Worm (Caenorhabditis elegans) whole organism, L1 larva: Measurements from ENCODE around the gene F22B5.5.

ENCODE experiments used
- F16B12.6 ChIP-seq: fragments of 150-350 bp; optimal IDR thresholded peaks from 2 replicates; lab custom pipeline; 2014; ENCODE audit warnings: missing biosample characterization, missing genetic modification characterization
- Y116A8C.19 ChIP-seq: sonication (generic microtip); optimal IDR thresholded peaks from 2 replicates; lab custom pipeline; 2016; ENCODE audit warnings: missing compliant biosample characterization, missing genetic modification characterization, borderline replicate concordance
- alr-1 ChIP-seq: fragments of 200-800 bp; sonication (Bioruptor generic); optimal IDR thresholded peaks from 2 replicates; lab custom pipeline; 2018; ENCODE audit warnings: borderline replicate concordance, mild to moderate bottlenecking, missing genetic modification characterization, missing compliant biosample characterization
- ceh-8 ChIP-seq: fragments of 200-800 bp; sonication (Bioruptor generic); optimal IDR thresholded peaks from 2 replicates; lab custom pipeline; 2018; ENCODE audit warnings: mild to moderate bottlenecking, missing genetic modification characterization, moderate library complexity, missing compliant biosample characterization
- ceh-82 ChIP-seq, 3 experiments: fragments of 150-350 bp in 1 of 3; sonication (generic microtip) in 2 of 3; optimal IDR thresholded peaks; 2 replicates each; lab custom pipeline; 2014 to 2017; ENCODE audit warnings: missing biosample characterization in 3 of 3, missing genetic modification characterization in 3 of 3
- ceh-88 ChIP-seq: fragments of 200-800 bp; sonication (Bioruptor generic); IDR thresholded peaks from 2 replicates; pipeline ENCODE4 v1.3.6; 2022; ENCODE audit warnings: missing genetic modification characterization, missing compliant biosample characterization
- ces-1 ChIP-seq: fragments of 150-350 bp; optimal IDR thresholded peaks from 2 replicates; lab custom pipeline; 2014; ENCODE audit warnings: missing biosample characterization, missing genetic modification reagents, missing genetic modification characterization
- dpl-1 ChIP-seq, 3 experiments: fragments of 150-350 bp in 2 of 3; sonication (generic microtip) in 1 of 3; optimal IDR thresholded peaks; 2 replicates each; lab custom pipeline; 2014 to 2017; ENCODE audit warnings: missing biosample characterization in 3 of 3, missing genetic modification characterization in 3 of 3, missing genetic modification reagents in 3 of 3
- efl-1 ChIP-seq, 4 experiments: fragments of 150-350 bp; optimal IDR thresholded peaks in 3 of 4; peaks in 1 of 4; 1 replicate in 1 of 4; 2 replicates in 3 of 4; lab custom pipeline; 2014; ENCODE audit warnings: missing biosample characterization in 2 of 4, missing genetic modification characterization in 2 of 4, missing genetic modification reagents in 2 of 4
- elt-2 ChIP-seq: sonication (generic microtip); optimal IDR thresholded peaks from 2 replicates; lab custom pipeline; 2016; ENCODE audit warnings: missing genetic modification characterization, mild to moderate bottlenecking, inconsistent platforms, missing compliant biosample characterization, missing genetic modification reagents
- elt-3 ChIP-seq, 6 experiments: fragments of 150-350 bp in 1 of 6; sonication (generic microtip); optimal IDR thresholded peaks; 2 replicates each; lab custom pipeline; 2017 to 2018; ENCODE audit warnings: missing biosample characterization in 6 of 6, missing genetic modification characterization in 6 of 6, inconsistent platforms in 1 of 6
- fkh-4 ChIP-seq: sonication (generic microtip); optimal IDR thresholded peaks from 2 replicates; lab custom pipeline; 2016; ENCODE audit warnings: missing compliant biosample characterization, missing genetic modification characterization, borderline replicate concordance
- fkh-8 ChIP-seq: sonication (generic microtip); optimal IDR thresholded peaks from 2 replicates; lab custom pipeline; 2016; ENCODE audit warnings: mild to moderate bottlenecking, missing genetic modification characterization, missing compliant biosample characterization
- fos-1 ChIP-seq: fragments of 150-350 bp; optimal IDR thresholded peaks from 2 replicates; lab custom pipeline; 2014; ENCODE audit warnings: missing biosample characterization, missing genetic modification characterization
- hlh-17 ChIP-seq: fragments of 200-800 bp; sonication (Bioruptor generic); optimal IDR thresholded peaks from 2 replicates; lab custom pipeline; 2018; ENCODE audit warnings: missing genetic modification characterization, mild to moderate bottlenecking, missing compliant biosample characterization, moderate library complexity, borderline replicate concordance
- hpl-2 ChIP-seq: fragments of 150-350 bp; optimal IDR thresholded peaks from 2 replicates; lab custom pipeline; 2014; ENCODE audit warnings: missing biosample characterization, missing genetic modification reagents, missing genetic modification characterization
- isw-1 ChIP-seq: fragments of 200-800 bp; sonication (Bioruptor generic); IDR thresholded peaks from 2 replicates; pipeline ENCODE4 v1.3.6; 2022; ENCODE audit warnings: missing genetic modification characterization, missing compliant biosample characterization
- jun-1 ChIP-seq: fragments of 150-350 bp; optimal IDR thresholded peaks from 2 replicates; lab custom pipeline; 2014; ENCODE audit warnings: missing biosample characterization, missing genetic modification reagents, missing genetic modification characterization
- lin-13 ChIP-seq: fragments of 150-350 bp; optimal IDR thresholded peaks from 2 replicates; lab custom pipeline; 2014; ENCODE audit warnings: missing biosample characterization, missing genetic modification reagents, missing genetic modification characterization
- lin-14 ChIP-seq: fragments of 200-800 bp; sonication (Bioruptor generic); optimal IDR thresholded peaks from 2 replicates; lab custom pipeline; 2018; ENCODE audit warnings: mild to moderate bottlenecking, missing genetic modification characterization, moderate library complexity, missing compliant biosample characterization
- lin-15B ChIP-seq: fragments of 150-350 bp; sonication (generic microtip); optimal IDR thresholded peaks from 3 replicates; lab custom pipeline; 2014; ENCODE audit warnings: missing biosample characterization, missing genetic modification characterization
- lin-35 ChIP-seq, 2 experiments: fragments of 150-350 bp; optimal IDR thresholded peaks; 2 replicates each; lab custom pipeline; 2014; ENCODE audit warnings: missing biosample characterization in 2 of 2, missing genetic modification characterization in 2 of 2, missing genetic modification reagents in 2 of 2
- mab-9 ChIP-seq: fragments of 200-800 bp; sonication (Bioruptor generic); IDR thresholded peaks from 2 replicates; pipeline ENCODE4 v1.3.6; 2022; ENCODE audit warnings: missing genetic modification reagents, missing genetic modification characterization, missing compliant biosample characterization
- mdl-1 ChIP-seq, 2 experiments: fragments of 150-350 bp; optimal IDR thresholded peaks; 2 replicates each; lab custom pipeline; 2014 to 2017; ENCODE audit warnings: missing biosample characterization in 2 of 2, missing genetic modification characterization in 2 of 2, inconsistent platforms in 1 of 2
- mef-2 ChIP-seq: fragments of 150-350 bp; optimal IDR thresholded peaks from 2 replicates; lab custom pipeline; 2014; ENCODE audit warnings: missing biosample characterization, missing genetic modification characterization
- nhr-11 ChIP-seq: fragments of 150-350 bp; optimal IDR thresholded peaks from 2 replicates; lab custom pipeline; 2014; ENCODE audit warnings: missing biosample characterization, missing genetic modification characterization
- nhr-12 ChIP-seq: sonication (generic microtip); optimal IDR thresholded peaks from 2 replicates; lab custom pipeline; 2017; ENCODE audit warnings: missing biosample characterization, missing genetic modification characterization
- nhr-19 ChIP-seq: fragments of 200-800 bp; sonication (Bioruptor generic); conservative IDR thresholded peaks from 2 replicates; pipeline ENCODE4 v1.3.6; 2022; ENCODE audit warnings: missing genetic modification characterization, missing compliant biosample characterization
- nhr-20 ChIP-seq: sonication (generic microtip); optimal IDR thresholded peaks from 2 replicates; lab custom pipeline; 2016; ENCODE audit warnings: mild to moderate bottlenecking, missing genetic modification characterization, missing compliant biosample characterization
- nhr-28 ChIP-seq: fragments of 150-350 bp; optimal IDR thresholded peaks from 2 replicates; lab custom pipeline; 2014; ENCODE audit warnings: missing biosample characterization, missing genetic modification characterization
- nhr-47 ChIP-seq: sonication (generic microtip); optimal IDR thresholded peaks from 2 replicates; lab custom pipeline; 2016; ENCODE audit warnings: mild to moderate bottlenecking, missing genetic modification characterization, moderate library complexity, missing compliant biosample characterization
- nhr-76 ChIP-seq: sonication (generic microtip); optimal IDR thresholded peaks from 2 replicates; lab custom pipeline; 2017; ENCODE audit warnings: missing biosample characterization, missing genetic modification characterization
- nhr-77 ChIP-seq: fragments of 150-350 bp; optimal IDR thresholded peaks from 2 replicates; lab custom pipeline; 2014; ENCODE audit warnings: missing biosample characterization, missing genetic modification characterization
- nhr-84 ChIP-seq: sonication (generic microtip); optimal IDR thresholded peaks from 2 replicates; lab custom pipeline; 2017; ENCODE audit warnings: missing biosample characterization, missing genetic modification characterization
- nhr-85 ChIP-seq: sonication (generic microtip); peaks from one replicate; lab custom pipeline; 2016; ENCODE audit warnings: missing genetic modification characterization, inconsistent platforms, missing compliant biosample characterization
- pag-3 ChIP-seq: sonication (generic microtip); optimal IDR thresholded peaks from 2 replicates; lab custom pipeline; 2017; ENCODE audit warnings: missing genetic modification characterization, mild to moderate bottlenecking, missing compliant biosample characterization, antibody characterized with exemption, borderline replicate concordance; ENCODE audit not compliant: insufficient read depth
- pax-3 ChIP-seq: fragments of 200-800 bp; sonication (Bioruptor generic); optimal IDR thresholded peaks from 2 replicates; lab custom pipeline; 2018; ENCODE audit warnings: mild to moderate bottlenecking, missing genetic modification characterization, moderate library complexity, missing compliant biosample characterization
- rnt-1 ChIP-seq: sonication (generic microtip); optimal IDR thresholded peaks from 2 replicates; lab custom pipeline; 2016; ENCODE audit warnings: mild to moderate bottlenecking, missing genetic modification characterization, moderate library complexity, missing compliant biosample characterization
- skn-1 ChIP-seq: fragments of 150-350 bp; optimal IDR thresholded peaks from 2 replicates; lab custom pipeline; 2014; ENCODE audit warnings: missing biosample characterization, missing genetic modification characterization
- snu-23 ChIP-seq: sonication (generic microtip); optimal IDR thresholded peaks from 2 replicates; lab custom pipeline; 2016; ENCODE audit warnings: missing genetic modification characterization, missing compliant biosample characterization
- sptf-1 ChIP-seq: fragments of 150-350 bp; optimal IDR thresholded peaks from 2 replicates; lab custom pipeline; 2014; ENCODE audit warnings: missing biosample characterization, missing genetic modification characterization
- tbx-2 ChIP-seq: sonication (generic microtip); optimal IDR thresholded peaks from 2 replicates; lab custom pipeline; 2016; ENCODE audit warnings: missing genetic modification characterization, missing compliant biosample characterization
- unc-130 ChIP-seq: fragments of 150-350 bp; optimal IDR thresholded peaks from 2 replicates; lab custom pipeline; 2017; ENCODE audit warnings: missing biosample characterization, missing genetic modification characterization, inconsistent platforms
- unc-62 ChIP-seq: fragments of 150-350 bp; optimal IDR thresholded peaks from 2 replicates; lab custom pipeline; 2014; ENCODE audit warnings: missing biosample characterization, missing genetic modification reagents, missing genetic modification characterization
- unc-86 ChIP-seq: sonication (generic microtip); optimal IDR thresholded peaks from 2 replicates; lab custom pipeline; 2016; ENCODE audit warnings: missing genetic modification characterization, missing compliant biosample characterization
- unc-98 ChIP-seq: fragments of 200-800 bp; sonication (Bioruptor generic); IDR thresholded peaks from 2 replicates; pipeline ENCODE4 v1.3.6; 2022; ENCODE audit warnings: missing genetic modification characterization, missing compliant biosample characterization
- xbp-1 ChIP-seq: sonication (generic microtip); optimal IDR thresholded peaks from 2 replicates; lab custom pipeline; 2016; ENCODE audit warnings: missing genetic modification characterization, missing compliant biosample characterization
- zip-4 ChIP-seq: fragments of 200-800 bp; sonication (Bioruptor generic); optimal IDR thresholded peaks from 2 replicates; lab custom pipeline; 2018; ENCODE audit warnings: mild to moderate bottlenecking, missing genetic modification characterization, moderate library complexity, missing compliant biosample characterization
- ztf-11 ChIP-seq, 2 experiments: sonication (generic microtip); optimal IDR thresholded peaks; 2 replicates each; lab custom pipeline; 2016 to 2017; ENCODE audit warnings: missing genetic modification characterization in 2 of 2, missing biosample characterization in 1 of 2, missing compliant biosample characterization in 1 of 2
- ztf-4 ChIP-seq: fragments of 150-350 bp; optimal IDR thresholded peaks from 2 replicates; lab custom pipeline; 2014; ENCODE audit warnings: missing biosample characterization, missing genetic modification characterization

The F22B5.5 gene

DNA sequence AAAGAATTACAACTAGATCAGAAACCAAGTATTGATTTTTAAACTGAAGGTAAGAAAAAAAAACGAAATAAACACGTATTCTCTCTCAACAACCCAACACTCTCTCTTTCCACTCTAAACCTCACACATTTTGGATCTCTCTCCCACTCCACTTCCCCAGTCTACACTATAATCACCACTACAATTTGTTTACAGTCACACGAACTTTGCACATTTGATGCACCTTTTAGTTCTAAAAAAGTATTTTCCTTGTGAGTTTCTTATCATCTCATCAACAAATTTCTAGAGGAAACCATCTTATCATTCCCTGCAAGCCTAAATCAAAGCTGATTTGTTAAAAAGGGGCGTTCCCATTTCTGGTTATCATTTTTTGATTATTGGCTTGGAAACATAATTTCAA lies 30.1 kb upstream of the F22B5.5 start (continued):
- TF ChIP-seq mef-2 (no peak), isw-1 (no peak), unc-86 (no peak), ceh-8 (GFP tag; lab: Kevin White, UChicago) (no peak), elt-3 (tag; optimal IDR thresholded peaks at IDR 0.05; lab: Kevin White, UChicago) (no peak), unc-130 (no peak), nhr-12 (tag; lab: Kevin White, UChicago) (no peak), rnt-1 (tag; lab: Kevin White, UChicago) (no peak), zip-4 (GFP tag; lab: Kevin White, UChicago) (no peak), fos-1 (tag; lab: Kevin White, UChicago) (no peak), F16B12.6 (tag; lab: Kevin White, UChicago) (no peak), fkh-4 (tag; lab: Kevin White, UChicago) (no peak), nhr-76 (no peak), ceh-82 (tag; optimal IDR thresholded peaks at IDR 0.05; lab: Kevin White, UChicago) (no peak), unc-62 (GFP tag; lab: Kevin White, UChicago) (no peak), lin-15B (no peak), ztf-4 (peak; percentile 16), ceh-88 (GFP tag; lab: Robert Waterston, UW) (no peak), hpl-2 (GFP tag; lab: Kevin White, UChicago) (no peak), nhr-47 (tag; lab: Kevin White, UChicago) (no peak), lin-13 (no peak), ces-1 (no peak), hlh-17 (GFP tag; lab: Kevin White, UChicago) (no peak), mab-9 (GFP tag; lab: Robert Waterston, UW) (no peak), mdl-1 (tag; optimal IDR thresholded peaks at IDR 0.05; lab: Kevin White, UChicago) (no peak), nhr-85 (tag; lab: Kevin White, UChicago) (peak; percentile 50), nhr-28 (no peak), elt-2 (tag; lab: Kevin White, UChicago) (peak; percentile 90), nhr-84 (no peak), pag-3 (tag; lab: Kevin White, UChicago) (no peak)

DNA sequence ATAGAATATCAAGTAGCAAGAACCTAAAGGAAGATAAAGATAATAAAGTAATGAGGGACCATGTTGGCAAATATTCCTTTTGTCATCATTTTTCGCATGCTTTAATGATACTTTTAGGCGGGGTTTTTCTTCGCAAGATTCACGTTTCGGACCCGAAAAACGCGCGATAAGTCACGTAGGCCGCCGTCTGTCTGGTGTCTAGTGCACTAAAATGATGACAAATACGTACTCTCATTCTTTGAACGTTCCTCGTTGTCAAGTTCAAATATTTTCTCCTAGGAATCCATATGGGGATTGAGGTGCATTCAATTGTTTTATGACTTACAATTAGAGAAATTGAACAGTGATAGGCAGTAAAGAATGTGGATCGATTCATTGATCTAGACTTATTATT lies 29.4 kb upstream of the F22B5.5 start, which contains the start of gene taap-1:
Gene taap-1 (minus strand): TSS at position 79 of the 394 bp plus-strand sequence.
- peak; percentile 54 for TF ChIP-seq fkh-8
- TF ChIP-seq alr-1, result no peak
- no peak for TF ChIP-seq Y116A8C.19
- no peak for TF ChIP-seq jun-1 (tag; lab: Kevin White, UChicago)
- TF ChIP-seq unc-86, result no peak
- TF ChIP-seq elt-2 (tag; lab: Kevin White, UChicago), result no peak
- no peak for TF ChIP-seq nhr-77 (tag; lab: Kevin White, UChicago)
- no peak for TF ChIP-seq dpl-1 (GFP tag; optimal IDR thresholded peaks at IDR 0.05; lab: Kevin White, UChicago)
- no peak for TF ChIP-seq tbx-2 (tag; lab: Kevin White, UChicago)
- peak; percentile 97 for TF ChIP-seq skn-1 (tag; lab: Kevin White, UChicago)
- TF ChIP-seq mef-2, result no peak
- no peak for TF ChIP-seq xbp-1 (tag; lab: Kevin White, UChicago)
- TF ChIP-seq unc-130, result no peak
- no peak for TF ChIP-seq lin-35 (GFP tag; optimal IDR thresholded peaks at IDR 0.05; lab: Kevin White, UChicago)
- no peak for TF ChIP-seq pag-3 (tag; lab: Kevin White, UChicago)
- TF ChIP-seq nhr-20 (tag; lab: Kevin White, UChicago), result peak; percentile 50
- peak; percentile 79 for TF ChIP-seq lin-14 (GFP tag; lab: Kevin White, UChicago)
- TF ChIP-seq unc-98 (GFP tag; lab: Robert Waterston, UW), result no peak
- TF ChIP-seq F16B12.6 (tag; lab: Kevin White, UChicago), result no peak
- no peak for TF ChIP-seq lin-15B
- TF ChIP-seq sptf-1 (tag; lab: Kevin White, UChicago), result no peak
- no peak for TF ChIP-seq nhr-84
- no peak for TF ChIP-seq nhr-11 (tag; lab: Kevin White, UChicago)
- no peak for TF ChIP-seq pax-3
- no peak for TF ChIP-seq hlh-17 (GFP tag; lab: Kevin White, UChicago)
- TF ChIP-seq nhr-47 (tag; lab: Kevin White, UChicago), result no peak
- peak; percentile 53 for TF ChIP-seq snu-23 (GFP tag; lab: Kevin White, UChicago)
- TF ChIP-seq unc-62 (GFP tag; lab: Kevin White, UChicago), result no peak
- TF ChIP-seq efl-1 (optimal IDR thresholded peaks at IDR 0.05; lab: Kevin White, UChicago), result no peak
- peak in 1 of 2 experiments; percentile 46 for TF ChIP-seq efl-1 (GFP tag; optimal IDR thresholded peaks at IDR 0.05 in 1 of 2; lab: Kevin White, UChicago)
- TF ChIP-seq fkh-4 (tag; lab: Kevin White, UChicago), result no peak
- TF ChIP-seq ztf-11 (tag; optimal IDR thresholded peaks at IDR 0.05; lab: Kevin White, UChicago), result no peak
- TF ChIP-seq nhr-19, result peak; percentile 49
